Worm (Caenorhabditis elegans) whole organism, L1 larva: ENCODE data around the gene piki-1.

Source experiments
- C04F5.9 ChIP-seq: sonication (generic microtip); optimal IDR thresholded peaks from 2 replicates; lab custom pipeline; 2016; ENCODE audit warnings: missing genetic modification characterization, missing compliant biosample characterization
- C16A3.4 ChIP-seq: fragments of 150-350 bp; optimal IDR thresholded peaks from 2 replicates; lab custom pipeline; 2014; ENCODE audit warnings: missing biosample characterization, missing genetic modification characterization
- aha-1 ChIP-seq: fragments of 150-350 bp; optimal IDR thresholded peaks from 2 replicates; lab custom pipeline; 2014; ENCODE audit warnings: missing biosample characterization, missing genetic modification characterization
- ama-1 ChIP-seq: fragments of 150-350 bp; optimal IDR thresholded peaks from 2 replicates; lab custom pipeline; 2014
- blmp-1 ChIP-seq: fragments of 150-350 bp; optimal IDR thresholded peaks from 2 replicates; lab custom pipeline; 2014; ENCODE audit warnings: missing biosample characterization, missing genetic modification characterization
- ceh-63 ChIP-seq: fragments of 200-800 bp; sonication (Bioruptor generic); optimal IDR thresholded peaks from 2 replicates; lab custom pipeline; 2018; ENCODE audit warnings: mild to moderate bottlenecking, missing genetic modification characterization, missing compliant biosample characterization
- ceh-82 ChIP-seq, 3 experiments: fragments of 150-350 bp in 1 of 3; sonication (generic microtip) in 2 of 3; optimal IDR thresholded peaks; 2 replicates each; lab custom pipeline; 2014 to 2017; ENCODE audit warnings: missing biosample characterization in 3 of 3, missing genetic modification characterization in 3 of 3
- ceh-88 ChIP-seq: fragments of 200-800 bp; sonication (Bioruptor generic); IDR thresholded peaks from 2 replicates; pipeline ENCODE4 v1.3.6; 2022; ENCODE audit warnings: missing genetic modification characterization, missing compliant biosample characterization
- ceh-90 ChIP-seq: sonication (generic microtip); optimal IDR thresholded peaks from 2 replicates; lab custom pipeline; 2016; ENCODE audit warnings: missing genetic modification characterization, missing compliant biosample characterization
- dpl-1 ChIP-seq, 3 experiments: fragments of 150-350 bp in 2 of 3; sonication (generic microtip) in 1 of 3; optimal IDR thresholded peaks; 2 replicates each; lab custom pipeline; 2014 to 2017; ENCODE audit warnings: missing biosample characterization in 3 of 3, missing genetic modification characterization in 3 of 3, missing genetic modification reagents in 3 of 3
- efl-1 ChIP-seq, 4 experiments: fragments of 150-350 bp; optimal IDR thresholded peaks in 3 of 4; peaks in 1 of 4; 1 replicate in 1 of 4; 2 replicates in 3 of 4; lab custom pipeline; 2014; ENCODE audit warnings: missing biosample characterization in 2 of 4, missing genetic modification characterization in 2 of 4, missing genetic modification reagents in 2 of 4
- elt-3 ChIP-seq, 6 experiments: fragments of 150-350 bp in 1 of 6; sonication (generic microtip); optimal IDR thresholded peaks; 2 replicates each; lab custom pipeline; 2017 to 2018; ENCODE audit warnings: missing biosample characterization in 6 of 6, missing genetic modification characterization in 6 of 6, inconsistent platforms in 1 of 6
- ets-5 ChIP-seq: fragments of 200-800 bp; sonication (Bioruptor generic); IDR thresholded peaks from 2 replicates; pipeline ENCODE4 v1.3.6; 2022; ENCODE audit warnings: missing genetic modification characterization, missing compliant biosample characterization
- fkh-10 ChIP-seq: sonication (generic microtip); optimal IDR thresholded peaks from 2 replicates; lab custom pipeline; 2017; ENCODE audit warnings: missing biosample characterization, missing genetic modification reagents, missing genetic modification characterization
- fkh-8 ChIP-seq: sonication (generic microtip); optimal IDR thresholded peaks from 2 replicates; lab custom pipeline; 2016; ENCODE audit warnings: mild to moderate bottlenecking, missing genetic modification characterization, missing compliant biosample characterization
- fos-1 ChIP-seq: fragments of 150-350 bp; optimal IDR thresholded peaks from 2 replicates; lab custom pipeline; 2014; ENCODE audit warnings: missing biosample characterization, missing genetic modification characterization
- grh-1 ChIP-seq: fragments of 200-800 bp; sonication (Bioruptor generic); IDR thresholded peaks from 2 replicates; pipeline ENCODE4 v1.3.6; 2022; ENCODE audit warnings: missing genetic modification reagents, missing genetic modification characterization, missing compliant biosample characterization
- hpl-2 ChIP-seq: fragments of 150-350 bp; optimal IDR thresholded peaks from 2 replicates; lab custom pipeline; 2014; ENCODE audit warnings: missing biosample characterization, missing genetic modification reagents, missing genetic modification characterization
- jun-1 ChIP-seq: fragments of 150-350 bp; optimal IDR thresholded peaks from 2 replicates; lab custom pipeline; 2014; ENCODE audit warnings: missing biosample characterization, missing genetic modification reagents, missing genetic modification characterization
- lin-13 ChIP-seq: fragments of 150-350 bp; optimal IDR thresholded peaks from 2 replicates; lab custom pipeline; 2014; ENCODE audit warnings: missing biosample characterization, missing genetic modification reagents, missing genetic modification characterization
- lin-14 ChIP-seq: fragments of 200-800 bp; sonication (Bioruptor generic); optimal IDR thresholded peaks from 2 replicates; lab custom pipeline; 2018; ENCODE audit warnings: mild to moderate bottlenecking, missing genetic modification characterization, moderate library complexity, missing compliant biosample characterization
- lin-15B ChIP-seq: fragments of 150-350 bp; sonication (generic microtip); optimal IDR thresholded peaks from 3 replicates; lab custom pipeline; 2014; ENCODE audit warnings: missing biosample characterization, missing genetic modification characterization
- lin-35 ChIP-seq, 2 experiments: fragments of 150-350 bp; optimal IDR thresholded peaks; 2 replicates each; lab custom pipeline; 2014; ENCODE audit warnings: missing biosample characterization in 2 of 2, missing genetic modification characterization in 2 of 2, missing genetic modification reagents in 2 of 2
- lin-39 ChIP-seq: fragments of 150-350 bp; optimal IDR thresholded peaks from 2 replicates; lab custom pipeline; 2014; ENCODE audit warnings: missing biosample characterization, missing genetic modification reagents, missing genetic modification characterization
- lir-3 ChIP-seq: sonication (generic microtip); optimal IDR thresholded peaks from 2 replicates; lab custom pipeline; 2016; ENCODE audit warnings: mild to moderate bottlenecking, missing genetic modification characterization, moderate library complexity, missing compliant biosample characterization; ENCODE audit not compliant: poor library complexity
- lsy-2 ChIP-seq, 2 experiments: fragments of 150-350 bp; optimal IDR thresholded peaks; 2 replicates each; lab custom pipeline; 2014; ENCODE audit warnings: missing biosample characterization in 2 of 2, missing genetic modification characterization in 2 of 2
- mab-9 ChIP-seq: fragments of 200-800 bp; sonication (Bioruptor generic); IDR thresholded peaks from 2 replicates; pipeline ENCODE4 v1.3.6; 2022; ENCODE audit warnings: missing genetic modification reagents, missing genetic modification characterization, missing compliant biosample characterization
- mdl-1 ChIP-seq, 2 experiments: fragments of 150-350 bp; optimal IDR thresholded peaks; 2 replicates each; lab custom pipeline; 2014 to 2017; ENCODE audit warnings: missing biosample characterization in 2 of 2, missing genetic modification characterization in 2 of 2, inconsistent platforms in 1 of 2
- mef-2 ChIP-seq: fragments of 150-350 bp; optimal IDR thresholded peaks from 2 replicates; lab custom pipeline; 2014; ENCODE audit warnings: missing biosample characterization, missing genetic modification characterization
- mep-1 ChIP-seq: fragments of 150-350 bp; optimal IDR thresholded peaks from 2 replicates; lab custom pipeline; 2014; ENCODE audit warnings: missing biosample characterization, missing genetic modification characterization
- nhr-12 ChIP-seq: sonication (generic microtip); optimal IDR thresholded peaks from 2 replicates; lab custom pipeline; 2017; ENCODE audit warnings: missing biosample characterization, missing genetic modification characterization
- nhr-19 ChIP-seq: fragments of 200-800 bp; sonication (Bioruptor generic); conservative IDR thresholded peaks from 2 replicates; pipeline ENCODE4 v1.3.6; 2022; ENCODE audit warnings: missing genetic modification characterization, missing compliant biosample characterization
- nhr-20 ChIP-seq: sonication (generic microtip); optimal IDR thresholded peaks from 2 replicates; lab custom pipeline; 2016; ENCODE audit warnings: mild to moderate bottlenecking, missing genetic modification characterization, missing compliant biosample characterization
- nhr-237 ChIP-seq: fragments of 150-350 bp; optimal IDR thresholded peaks from 2 replicates; lab custom pipeline; 2014; ENCODE audit warnings: missing biosample characterization, missing genetic modification characterization
- nhr-28 ChIP-seq: fragments of 150-350 bp; optimal IDR thresholded peaks from 2 replicates; lab custom pipeline; 2014; ENCODE audit warnings: missing biosample characterization, missing genetic modification characterization
- nhr-71 ChIP-seq: sonication (generic microtip); optimal IDR thresholded peaks from 2 replicates; lab custom pipeline; 2016; ENCODE audit warnings: mild to moderate bottlenecking, missing genetic modification characterization, moderate library complexity, missing compliant biosample characterization
- nhr-77 ChIP-seq: fragments of 150-350 bp; optimal IDR thresholded peaks from 2 replicates; lab custom pipeline; 2014; ENCODE audit warnings: missing biosample characterization, missing genetic modification characterization
- nhr-84 ChIP-seq: sonication (generic microtip); optimal IDR thresholded peaks from 2 replicates; lab custom pipeline; 2017; ENCODE audit warnings: missing biosample characterization, missing genetic modification characterization
- nhr-90 ChIP-seq: sonication (generic microtip); optimal IDR thresholded peaks from 2 replicates; lab custom pipeline; 2016; ENCODE audit warnings: mild to moderate bottlenecking, missing genetic modification characterization, missing compliant biosample characterization; ENCODE audit not compliant: poor library complexity
- pag-3 ChIP-seq: sonication (generic microtip); optimal IDR thresholded peaks from 2 replicates; lab custom pipeline; 2017; ENCODE audit warnings: missing genetic modification characterization, mild to moderate bottlenecking, missing compliant biosample characterization, antibody characterized with exemption, borderline replicate concordance; ENCODE audit not compliant: insufficient read depth
- pax-3 ChIP-seq: fragments of 200-800 bp; sonication (Bioruptor generic); optimal IDR thresholded peaks from 2 replicates; lab custom pipeline; 2018; ENCODE audit warnings: mild to moderate bottlenecking, missing genetic modification characterization, moderate library complexity, missing compliant biosample characterization
- rnt-1 ChIP-seq: sonication (generic microtip); optimal IDR thresholded peaks from 2 replicates; lab custom pipeline; 2016; ENCODE audit warnings: mild to moderate bottlenecking, missing genetic modification characterization, moderate library complexity, missing compliant biosample characterization
- skn-1 ChIP-seq: fragments of 150-350 bp; optimal IDR thresholded peaks from 2 replicates; lab custom pipeline; 2014; ENCODE audit warnings: missing biosample characterization, missing genetic modification characterization
- snu-23 ChIP-seq: sonication (generic microtip); optimal IDR thresholded peaks from 2 replicates; lab custom pipeline; 2016; ENCODE audit warnings: missing genetic modification characterization, missing compliant biosample characterization
- sup-37 ChIP-seq: fragments of 200-800 bp; sonication (Bioruptor generic); optimal IDR thresholded peaks from 2 replicates; lab custom pipeline; 2018; ENCODE audit warnings: mild to moderate bottlenecking, missing genetic modification characterization, missing compliant biosample characterization
- swsn-7 ChIP-seq: sonication (generic microtip); optimal IDR thresholded peaks from 2 replicates; lab custom pipeline; 2016; ENCODE audit warnings: missing genetic modification characterization, missing compliant biosample characterization
- tbx-2 ChIP-seq: sonication (generic microtip); optimal IDR thresholded peaks from 2 replicates; lab custom pipeline; 2016; ENCODE audit warnings: missing genetic modification characterization, missing compliant biosample characterization
- unc-130 ChIP-seq: fragments of 150-350 bp; optimal IDR thresholded peaks from 2 replicates; lab custom pipeline; 2017; ENCODE audit warnings: missing biosample characterization, missing genetic modification characterization, inconsistent platforms
- unc-62 ChIP-seq: fragments of 150-350 bp; optimal IDR thresholded peaks from 2 replicates; lab custom pipeline; 2014; ENCODE audit warnings: missing biosample characterization, missing genetic modification reagents, missing genetic modification characterization
- unc-98 ChIP-seq: fragments of 200-800 bp; sonication (Bioruptor generic); IDR thresholded peaks from 2 replicates; pipeline ENCODE4 v1.3.6; 2022; ENCODE audit warnings: missing genetic modification characterization, missing compliant biosample characterization
- xbp-1 ChIP-seq: sonication (generic microtip); optimal IDR thresholded peaks from 2 replicates; lab custom pipeline; 2016; ENCODE audit warnings: missing genetic modification characterization, missing compliant biosample characterization
- ztf-11 ChIP-seq, 2 experiments: sonication (generic microtip); optimal IDR thresholded peaks; 2 replicates each; lab custom pipeline; 2016 to 2017; ENCODE audit warnings: missing genetic modification characterization in 2 of 2, missing biosample characterization in 1 of 2, missing compliant biosample characterization in 1 of 2
- ztf-4 ChIP-seq: fragments of 150-350 bp; optimal IDR thresholded peaks from 2 replicates; lab custom pipeline; 2014; ENCODE audit warnings: missing biosample characterization, missing genetic modification characterization

Gene piki-1

DNA sequence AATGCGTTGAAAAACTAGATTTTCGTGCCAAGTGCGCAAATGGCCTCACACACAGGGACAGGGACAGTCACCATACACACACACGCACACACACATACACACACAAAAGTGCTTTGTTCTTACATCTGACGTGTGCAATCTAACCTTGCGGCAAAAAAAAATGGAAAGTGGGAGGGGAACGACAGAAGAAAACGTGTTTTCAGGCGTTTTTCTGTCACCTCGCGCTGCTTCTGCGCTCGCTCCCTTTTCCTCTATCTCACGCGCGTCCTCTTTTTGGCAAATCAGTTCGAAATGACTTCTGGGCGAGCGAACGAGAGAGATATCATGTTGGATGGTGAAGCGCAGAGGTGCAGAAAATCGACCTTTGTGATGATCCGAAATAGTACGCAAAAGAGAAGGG lies 27.9 kb upstream of the piki-1 start:
- TF ChIP-seq dpl-1 (GFP tag; optimal IDR thresholded peaks at IDR 0.05; lab: Kevin White, UChicago) = peak in 1 of 3 experiments; percentile 19
- no peak for TF ChIP-seq nhr-12 (tag; lab: Kevin White, UChicago)
- TF ChIP-seq ceh-90 (tag; lab: Kevin White, UChicago) = no peak
- peak; percentile 18 for TF ChIP-seq snu-23 (GFP tag; lab: Kevin White, UChicago)
- no peak for TF ChIP-seq C04F5.9
- TF ChIP-seq lin-35 (GFP tag; optimal IDR thresholded peaks at IDR 0.05; lab: Kevin White, UChicago) = peak in 1 of 2 experiments; percentile 46
- TF ChIP-seq swsn-7 (tag; lab: Kevin White, UChicago) = no peak
- no peak for TF ChIP-seq nhr-90 (tag; lab: Kevin White, UChicago)
- no peak for TF ChIP-seq ztf-11 (tag; optimal IDR thresholded peaks at IDR 0.05; lab: Kevin White, UChicago)
- peak; percentile 64 for TF ChIP-seq ztf-4
- TF ChIP-seq lin-39 (tag; lab: Kevin White, UChicago) = no peak
- TF ChIP-seq elt-3 (tag; optimal IDR thresholded peaks at IDR 0.05; lab: Kevin White, UChicago) = peak in 2 of 6 experiments; percentile 25 to 47
- TF ChIP-seq lsy-2 (tag; optimal IDR thresholded peaks at IDR 0.05; lab: Kevin White, UChicago) = peak in 1 of 2 experiments; percentile 9
- TF ChIP-seq sup-37 (GFP tag; lab: Kevin White, UChicago) = no peak
- no peak for TF ChIP-seq ets-5
- TF ChIP-seq skn-1 (tag; lab: Kevin White, UChicago) = no peak
- TF ChIP-seq ceh-82 (tag; optimal IDR thresholded peaks at IDR 0.05; lab: Kevin White, UChicago) = peak in 1 of 3 experiments; percentile 5
- no peak for TF ChIP-seq xbp-1
- TF ChIP-seq lin-15B (tag; lab: Kevin White, UChicago) = no peak
- TF ChIP-seq mef-2 = no peak
- peak; percentile 18; the same call in 1 of the 2 replicates for TF ChIP-seq nhr-19 (GFP tag; lab: Robert Waterston, UW)
- no peak for TF ChIP-seq mab-9 (GFP tag; lab: Robert Waterston, UW)
- TF ChIP-seq jun-1 (tag; lab: Kevin White, UChicago) = peak; percentile 62
- no peak for TF ChIP-seq mep-1 (tag; lab: Kevin White, UChicago)
- peak; percentile 39 for TF ChIP-seq nhr-237 (tag; lab: Kevin White, UChicago)
- no peak for TF ChIP-seq hpl-2 (GFP tag; lab: Kevin White, UChicago)
- no peak for TF ChIP-seq lin-13 (GFP tag; lab: Kevin White, UChicago)
- peak; percentile 36 for TF ChIP-seq nhr-77
- TF ChIP-seq unc-98 (GFP tag; lab: Robert Waterston, UW) = no peak
- peak; percentile 35 for TF ChIP-seq nhr-71 (tag; lab: Kevin White, UChicago)
- TF ChIP-seq lir-3 (tag; lab: Kevin White, UChicago) = no peak
- TF ChIP-seq efl-1 (optimal IDR thresholded peaks at IDR 0.05; lab: Kevin White, UChicago) = peak in 1 of 2 experiments; percentile 11
- peak in 1 of 2 experiments; percentile 92 for TF ChIP-seq efl-1 (GFP tag; optimal IDR thresholded peaks at IDR 0.05 in 1 of 2; lab: Kevin White, UChicago)
- no peak for TF ChIP-seq nhr-28 (tag; lab: Kevin White, UChicago)
- peak in 1 of 2 experiments; percentile 47 for TF ChIP-seq mdl-1 (tag; optimal IDR thresholded peaks at IDR 0.05; lab: Kevin White, UChicago)
- peak; percentile 91 for TF ChIP-seq blmp-1 (tag; lab: Kevin White, UChicago)
- TF ChIP-seq aha-1 = no peak
- no peak for TF ChIP-seq pax-3 (tag; lab: Kevin White, UChicago)
- TF ChIP-seq tbx-2 (tag; lab: Kevin White, UChicago) = no peak
- TF ChIP-seq pag-3 = no peak
- TF ChIP-seq grh-1 (GFP tag; lab: Robert Waterston, UW) = peak; percentile 64
- no peak for TF ChIP-seq fkh-10
- TF ChIP-seq ama-1 (lab: Kevin White, UChicago) = no peak
- TF ChIP-seq unc-130 (tag; lab: Kevin White, UChicago) = no peak
- TF ChIP-seq ceh-63 (GFP tag; lab: Kevin White, UChicago) = no peak
- TF ChIP-seq ceh-88 = no peak
- TF ChIP-seq nhr-84 (tag; lab: Kevin White, UChicago) = no peak
- TF ChIP-seq lin-14 (GFP tag; lab: Kevin White, UChicago) = peak; percentile 84
- TF ChIP-seq C16A3.4 (tag; lab: Kevin White, UChicago) = peak; percentile 3
- no peak for TF ChIP-seq unc-62 (GFP tag; lab: Kevin White, UChicago)
- no peak for TF ChIP-seq fkh-8 (tag; lab: Kevin White, UChicago)
- no peak for TF ChIP-seq fos-1
- TF ChIP-seq rnt-1 (tag; lab: Kevin White, UChicago) = peak; percentile 2
- peak; percentile 53 for TF ChIP-seq nhr-20 (tag; lab: Kevin White, UChicago)
